Fruit fly (Drosophila melanogaster): ENCODE data around the gene CG5704.
A peak's percentile ranks its signal among the peaks of the same experiment; 100 is the strongest.

CG5704 gene

dm6 chr3L:2162019-2162418 lies 8.8 kb downstream of the CG5704 start (continued):
- TF ChIP-seq ato (GFP tag; IDR thresholded peaks at IDR 0.05; ENCODE audit: partially characterized antibody) = no peak
- peak; percentile 70 for TF ChIP-seq slbo (GFP tag; IDR thresholded peaks at IDR 0.05)
- TF ChIP-seq Hmr (GFP tag; optimal IDR thresholded peaks at IDR 0.05) = no peak
- TF ChIP-seq stwl (tag; optimal IDR thresholded peaks at IDR 0.05) = no peak
- peak; percentile 68 for TF ChIP-seq CG30403 (GFP tag; optimal IDR thresholded peaks at IDR 0.05)
- TF ChIP-seq CG15514 (GFP tag; optimal IDR thresholded peaks at IDR 0.05) = peak; percentile 30
- no peak for TF ChIP-seq Dip2 (GFP tag; IDR thresholded peaks at IDR 0.05)
- peak; percentile 68 for TF ChIP-seq sqz (GFP tag; optimal IDR thresholded peaks at IDR 0.05)
- TF ChIP-seq chm (GFP tag; IDR thresholded peaks at IDR 0.05) = peak; percentile 83
- TF ChIP-seq CG3407 (GFP tag; optimal IDR thresholded peaks at IDR 0.05) = peak; percentile 60
- TF ChIP-seq NK7.1 (GFP tag; optimal IDR thresholded peaks at IDR 0.05) = peak; percentile 61
- TF ChIP-seq shn (GFP tag; optimal IDR thresholded peaks at IDR 0.05) = peak; percentile 33
- peak; percentile 44 for TF ChIP-seq Meics (GFP tag; optimal IDR thresholded peaks at IDR 0.05)
- TF ChIP-seq CG4328 (GFP tag; optimal IDR thresholded peaks at IDR 0.05) = peak; percentile 21
- TF ChIP-seq pb (GFP tag; optimal IDR thresholded peaks at IDR 0.05) = peak; percentile 63
- peak; percentile 86 for TF ChIP-seq Rx (GFP tag; IDR thresholded peaks at IDR 0.05)
- TF ChIP-seq CG6175 (GFP tag; IDR thresholded peaks at IDR 0.05) = peak; percentile 39; the same call in 1 of the 3 replicates
- no peak for TF ChIP-seq chinmo (GFP tag; IDR thresholded peaks at IDR 0.05; ENCODE audit: partially characterized antibody)
- TF ChIP-seq CG12299 (tag; optimal IDR thresholded peaks at IDR 0.05) = peak; percentile 33
- no peak for TF ChIP-seq D19B (GFP tag; optimal IDR thresholded peaks at IDR 0.05)
- TF ChIP-seq prd (optimal IDR thresholded peaks at IDR 0.05) = no peak
- peak; percentile 87 for TF ChIP-seq prd (GFP tag; IDR thresholded peaks at IDR 0.05)
- peak; percentile 88 for TF ChIP-seq ken (GFP tag; IDR thresholded peaks at IDR 0.05)
- peak; percentile 53 for TF ChIP-seq CG8944 (GFP tag; optimal IDR thresholded peaks at IDR 0.05)
- peak; percentile 65 for TF ChIP-seq CG6654 (GFP tag; optimal IDR thresholded peaks at IDR 0.05)
- TF ChIP-seq disco-r (GFP tag; optimal IDR thresholded peaks at IDR 0.05) = no peak
- peak; percentile 82 for TF ChIP-seq CG5245 (GFP tag; optimal IDR thresholded peaks at IDR 0.05)
- TF ChIP-seq CG7745 (tag; optimal IDR thresholded peaks at IDR 0.05) = no peak
- peak; percentile 89 for TF ChIP-seq CG17359 (tag; optimal IDR thresholded peaks at IDR 0.05)
- TF ChIP-seq CG13123 (GFP tag; optimal IDR thresholded peaks at IDR 0.05) = peak; percentile 15
- TF ChIP-seq en (GFP tag; optimal IDR thresholded peaks at IDR 0.05) = peak; percentile 7
- TF ChIP-seq CG6765 (GFP tag; optimal IDR thresholded peaks at IDR 0.05) = peak; percentile 43
- TF ChIP-seq nom (GFP tag; optimal IDR thresholded peaks at IDR 0.05) = peak; percentile 43
- TF ChIP-seq so (GFP tag; IDR thresholded peaks at IDR 0.05) = peak; percentile 75; the same call in 1 of the 3 replicates
- peak; percentile 48 for TF ChIP-seq CG31388 (GFP tag; optimal IDR thresholded peaks at IDR 0.05)
- peak; percentile 86 for TF ChIP-seq CG18262 (tag; optimal IDR thresholded peaks at IDR 0.05)
- peak; percentile 71; the same call in 1 of the 2 replicates for TF ChIP-seq gt (GFP tag; IDR thresholded peaks at IDR 0.05)
- TF ChIP-seq CG18619 (GFP tag; optimal IDR thresholded peaks at IDR 0.05) = peak; percentile 28
- peak; percentile 83 for TF ChIP-seq Sox102F (GFP tag; optimal IDR thresholded peaks at IDR 0.05)
- TF ChIP-seq CG33557 (GFP tag; optimal IDR thresholded peaks at IDR 0.05) = peak; percentile 61
- TF ChIP-seq CG18476 (GFP tag; optimal IDR thresholded peaks at IDR 0.05) = peak; percentile 47
- peak; percentile 69; the same call in 1 of the 2 replicates for TF ChIP-seq CG32767 (GFP tag; IDR thresholded peaks at IDR 0.05)
- peak; percentile 84 for TF ChIP-seq CG10979 (tag; optimal IDR thresholded peaks at IDR 0.05)
- no peak for TF ChIP-seq usp (GFP tag; optimal IDR thresholded peaks at IDR 0.05)
- no peak for TF ChIP-seq Opbp (GFP tag; IDR thresholded peaks at IDR 0.05; ENCODE audit: partially characterized antibody)
- TF ChIP-seq insv (GFP tag; optimal IDR thresholded peaks at IDR 0.05) = no peak
- TF ChIP-seq run (tag; optimal IDR thresholded peaks at IDR 0.05) = peak; percentile 19
- peak; percentile 32 for TF ChIP-seq CG9727 (GFP tag; optimal IDR thresholded peaks at IDR 0.05)
- TF ChIP-seq CG12391 (tag; optimal IDR thresholded peaks at IDR 0.05) = peak; percentile 71
- peak; percentile 17 for TF ChIP-seq Abd-B (GFP tag; optimal IDR thresholded peaks at IDR 0.05)
- TF ChIP-seq CG17568 (GFP tag; optimal IDR thresholded peaks at IDR 0.05) = peak; percentile 39

All from whole organism, embryonic.